Fruit fly (Drosophila melanogaster) whole organism, prepupa: ENCODE measurements around the gene CG13376.

Experiments
- CG16779 ChIP-seq: fragments of 200-800 bp; sonication (Bioruptor generic); optimal IDR thresholded peaks from 3 replicates; lab custom pipeline; 2017; ENCODE audit warnings: missing biosample characterization, mild to moderate bottlenecking, missing genetic modification characterization
- CG32006 ChIP-seq: fragments of 200-800 bp; sonication (Bioruptor generic); optimal IDR thresholded peaks from 3 replicates; lab custom pipeline; 2017; ENCODE audit warnings: missing biosample characterization, mild to moderate bottlenecking, missing genetic modification characterization
- CG6854 ChIP-seq: fragments of 200-800 bp; sonication (Bioruptor generic); optimal IDR thresholded peaks from 2 replicates; lab custom pipeline; 2017; ENCODE audit warnings: missing biosample characterization, mild to moderate bottlenecking, missing genetic modification characterization
- CG8319 ChIP-seq: fragments of 200-800 bp; sonication (Bioruptor generic); optimal IDR thresholded peaks from 3 replicates; lab custom pipeline; 2016; ENCODE audit warnings: missing biosample characterization, missing genetic modification characterization
- Eip93F ChIP-seq: fragments of 200-800 bp; sonication (Bioruptor generic); optimal IDR thresholded peaks from 2 replicates; lab custom pipeline; 2016; ENCODE audit warnings: missing biosample characterization, mild to moderate bottlenecking, missing genetic modification characterization
- Lpt ChIP-seq: fragments of 200-800 bp; sonication (Bioruptor generic); optimal IDR thresholded peaks from 3 replicates; lab custom pipeline; 2016; ENCODE audit warnings: missing biosample characterization, missing genetic modification characterization
- OdsH ChIP-seq: fragments of 200-800 bp; sonication (Bioruptor generic); optimal IDR thresholded peaks from 3 replicates; lab custom pipeline; 2016; ENCODE audit warnings: missing biosample characterization, missing genetic modification characterization
- dac ChIP-seq: fragments of 200-800 bp; sonication (Bioruptor generic); optimal IDR thresholded peaks from 2 replicates; lab custom pipeline; 2017; ENCODE audit warnings: missing biosample characterization, mild to moderate bottlenecking, missing genetic modification characterization
- pdm3 ChIP-seq: fragments of 200-800 bp; sonication (Bioruptor generic); optimal IDR thresholded peaks from 3 replicates; lab custom pipeline; 2016; ENCODE audit warnings: missing biosample characterization, missing genetic modification characterization
- salr ChIP-seq, 2 experiments: fragments of 200-800 bp; sonication (Bioruptor generic); optimal IDR thresholded peaks; 3 replicates each; lab custom pipeline; 2016 to 2018; ENCODE audit warnings: missing biosample characterization in 2 of 2, missing genetic modification characterization in 2 of 2, mild to moderate bottlenecking in 1 of 2
- topi ChIP-seq: fragments of 200-800 bp; sonication (Bioruptor generic); optimal IDR thresholded peaks from 3 replicates; lab custom pipeline; 2016; ENCODE audit warnings: missing biosample characterization, missing genetic modification characterization
- vri ChIP-seq: fragments of 200-800 bp; sonication (Bioruptor generic); optimal IDR thresholded peaks from 3 replicates; lab custom pipeline; 2016; ENCODE audit warnings: missing biosample characterization, mild to moderate bottlenecking, missing genetic modification characterization

- no peak for TF ChIP-seq Eip93F (GFP tag; lab: Kevin White, UChicago)
- TF ChIP-seq pdm3 (GFP tag; lab: Kevin White, UChicago) = no peak
- no peak for TF ChIP-seq CG32006
- TF ChIP-seq CG8319 (GFP tag; lab: Kevin White, UChicago) = no peak
- TF ChIP-seq vri (GFP tag; lab: Kevin White, UChicago) = no peak
- no peak for TF ChIP-seq dac (GFP tag; lab: Kevin White, UChicago)
- TF ChIP-seq salr (GFP tag; optimal IDR thresholded peaks at IDR 0.05; lab: Kevin White, UChicago) = no peak
- no peak for TF ChIP-seq Lpt
- no peak for TF ChIP-seq topi (GFP tag; lab: Kevin White, UChicago)
- TF ChIP-seq CG16779 = no peak
- no peak for TF ChIP-seq CG6854 (GFP tag; lab: Kevin White, UChicago)
- TF ChIP-seq OdsH (GFP tag; lab: Kevin White, UChicago) = no peak
Measured at dm6 chrX:254690-255089, 12.1 kb downstream of the CG13376 start, which contains the start of gene CG42376.
